Worm (Caenorhabditis elegans) whole organism, L3 larva: ENCODE measurements around the gene nhr-100.

Experiments used
- R02D3.7 ChIP-seq: fragments of 150-350 bp; optimal IDR thresholded peaks from 2 replicates; lab custom pipeline; 2014; ENCODE audit warnings: missing biosample characterization, missing genetic modification characterization
- aly-2 ChIP-seq: fragments of 150-350 bp; optimal IDR thresholded peaks from 2 replicates; lab custom pipeline; 2014; ENCODE audit warnings: missing biosample characterization, missing genetic modification characterization
- ceh-16 ChIP-seq: sonication (generic microtip); optimal IDR thresholded peaks from 2 replicates; lab custom pipeline; 2017; ENCODE audit warnings: missing biosample characterization, missing genetic modification characterization
- ceh-28 ChIP-seq: fragments of 150-350 bp; optimal IDR thresholded peaks from 2 replicates; lab custom pipeline; 2014; ENCODE audit warnings: missing biosample characterization, missing genetic modification reagents, missing genetic modification characterization
- ceh-82 ChIP-seq: fragments of 150-350 bp; optimal IDR thresholded peaks from 2 replicates; lab custom pipeline; 2014; ENCODE audit warnings: missing biosample characterization, missing genetic modification characterization
- elt-2 ChIP-seq: sonication (generic microtip); optimal IDR thresholded peaks from 2 replicates; lab custom pipeline; 2016; ENCODE audit warnings: missing genetic modification reagents, mild to moderate bottlenecking, missing genetic modification characterization, missing compliant biosample characterization
- nhr-11 ChIP-seq: fragments of 150-350 bp; optimal IDR thresholded peaks from 2 replicates; lab custom pipeline; 2014; ENCODE audit warnings: missing biosample characterization, missing genetic modification characterization
- nhr-237 ChIP-seq: fragments of 150-350 bp; optimal IDR thresholded peaks from 2 replicates; lab custom pipeline; 2014; ENCODE audit warnings: missing biosample characterization, missing genetic modification characterization
- nhr-76 ChIP-seq: fragments of 150-350 bp; sonication (generic microtip); optimal IDR thresholded peaks from 5 replicates; lab custom pipeline; 2014; ENCODE audit warnings: missing biosample characterization, missing genetic modification characterization
- pqm-1 ChIP-seq: fragments of 150-350 bp; optimal IDR thresholded peaks from 2 replicates; lab custom pipeline; 2017; ENCODE audit warnings: missing biosample characterization, missing genetic modification characterization, inconsistent platforms
- skn-1 ChIP-seq: fragments of 150-350 bp; optimal IDR thresholded peaks from 2 replicates; lab custom pipeline; 2014; ENCODE audit warnings: missing biosample characterization, missing genetic modification characterization
- tbx-2 ChIP-seq: sonication (generic microtip); optimal IDR thresholded peaks from 2 replicates; lab custom pipeline; 2016; ENCODE audit warnings: mild to moderate bottlenecking, missing genetic modification characterization, missing compliant biosample characterization
- unc-62 ChIP-seq: fragments of 150-350 bp; sonication (generic microtip); optimal IDR thresholded peaks from 4 replicates; lab custom pipeline; 2014; ENCODE audit warnings: missing biosample characterization, missing genetic modification reagents, missing genetic modification characterization
- ztf-11 ChIP-seq: fragments of 150-350 bp; optimal IDR thresholded peaks from 2 replicates; lab custom pipeline; 2014; ENCODE audit warnings: missing biosample characterization, missing genetic modification characterization

DNA sequence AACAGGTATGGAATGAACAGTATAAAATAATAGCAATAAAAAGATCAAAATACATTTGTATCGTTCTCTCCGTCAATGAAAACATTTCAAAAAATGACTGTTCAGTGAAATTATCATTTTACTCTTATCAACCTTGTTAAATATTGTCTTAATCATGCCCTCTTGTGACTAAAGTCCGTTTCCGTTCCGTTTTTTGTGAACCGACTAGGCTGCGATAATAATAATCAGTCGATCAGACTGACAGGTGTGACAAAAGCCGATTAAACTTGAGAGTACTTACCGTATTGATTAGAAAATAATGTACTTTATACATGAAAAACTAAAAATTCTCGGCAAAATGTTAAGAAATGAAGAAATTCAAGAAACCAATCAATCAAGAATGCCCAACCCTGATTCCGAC, 46.0 kb upstream of the nhr-100 start, which contains the start of gene ins-7:
- TF ChIP-seq ztf-11 (tag; lab: Kevin White, UChicago) (no peak), pqm-1 (tag; lab: Kevin White, UChicago) (peak; percentile 34), ceh-82 (tag; lab: Kevin White, UChicago) (no peak), nhr-237 (tag; lab: Kevin White, UChicago) (no peak), R02D3.7 (tag; lab: Kevin White, UChicago) (no peak), ceh-28 (tag; lab: Kevin White, UChicago) (no peak), nhr-76 (no peak), elt-2 (tag; lab: Kevin White, UChicago) (peak; percentile 91), skn-1 (tag; lab: Kevin White, UChicago) (no peak), tbx-2 (no peak), aly-2 (no peak), ceh-16 (tag; lab: Kevin White, UChicago) (no peak), unc-62 (no peak), nhr-11 (tag; lab: Kevin White, UChicago) (no peak)
